Worm (Caenorhabditis elegans) whole organism, L4 larva: Measurements from ENCODE around the gene F44G4.7.
A peak's percentile ranks its signal among the peaks of the same experiment; 100 is the strongest.

Experiments
- D1046.2 ChIP-seq: fragments of 200-800 bp; sonication (Bioruptor generic); IDR thresholded peaks from 2 replicates; pipeline ENCODE4 v1.3.6; 2022; ENCODE audit warnings: missing genetic modification characterization, missing compliant biosample characterization
- F26F4.8 ChIP-seq: fragments of 200-800 bp; sonication (Bioruptor generic); conservative IDR thresholded peaks from 2 replicates; pipeline ENCODE4 v1.3.6; 2022; ENCODE audit warnings: missing genetic modification characterization, missing compliant biosample characterization
- R02D3.7 ChIP-seq: fragments of 150-350 bp; sonication (generic microtip); optimal IDR thresholded peaks from 3 replicates; lab custom pipeline; 2014; ENCODE audit warnings: missing biosample characterization, missing genetic modification characterization
- T20F7.1 ChIP-seq: fragments of 200-800 bp; sonication (Bioruptor generic); optimal IDR thresholded peaks from 2 replicates; lab custom pipeline; 2018; ENCODE audit warnings: mild to moderate bottlenecking, missing genetic modification characterization, missing compliant biosample characterization
- ZK337.2 ChIP-seq: fragments of 200-800 bp; sonication (Bioruptor generic); IDR thresholded peaks from 2 replicates; pipeline ENCODE4 v1.3.6; 2022; ENCODE audit warnings: missing genetic modification reagents, missing genetic modification characterization, missing compliant biosample characterization
- aha-1 ChIP-seq: fragments of 150-350 bp; peaks from one replicate; lab custom pipeline; 2014; ENCODE audit warnings: missing biosample characterization, missing genetic modification characterization
- aly-2 ChIP-seq: sonication (generic microtip); optimal IDR thresholded peaks from 2 replicates; lab custom pipeline; 2018; ENCODE audit warnings: missing biosample characterization, missing genetic modification characterization
- ama-1 ChIP-seq: fragments of 150-350 bp; optimal IDR thresholded peaks from 2 replicates; lab custom pipeline; 2014; ENCODE audit warnings: inconsistent platforms, mixed read lengths
- ceh-44 ChIP-seq: fragments of 200-800 bp; sonication (Bioruptor generic); IDR thresholded peaks from 2 replicates; pipeline ENCODE4 v1.3.6; 2022; ENCODE audit warnings: missing genetic modification reagents, missing genetic modification characterization, missing compliant biosample characterization
- ceh-62 ChIP-seq: sonication (generic microtip); optimal IDR thresholded peaks from 2 replicates; lab custom pipeline; 2017; ENCODE audit warnings: missing biosample characterization, missing genetic modification characterization
- ces-1 ChIP-seq: fragments of 150-350 bp; sonication (generic microtip); optimal IDR thresholded peaks from 4 replicates; lab custom pipeline; 2014; ENCODE audit warnings: missing biosample characterization, missing genetic modification reagents, missing genetic modification characterization
- cey-2 ChIP-seq: sonication (generic microtip); optimal IDR thresholded peaks from 3 replicates; lab custom pipeline; 2017; ENCODE audit warnings: missing genetic modification characterization, mild to moderate bottlenecking, missing compliant biosample characterization, antibody characterized with exemption, borderline replicate concordance; ENCODE audit not compliant: insufficient read depth
- daf-16 ChIP-seq, 3 experiments: sonication (generic microtip); optimal IDR thresholded peaks; 2 replicates each; lab custom pipeline; 2016 to 2017; ENCODE audit warnings: missing genetic modification characterization in 3 of 3, missing genetic modification reagents in 3 of 3, mild to moderate bottlenecking in 2 of 3, missing compliant biosample characterization in 2 of 3, missing biosample characterization in 1 of 3, moderate library complexity in 1 of 3
- daf-8 ChIP-seq: fragments of 200-800 bp; sonication (Bioruptor generic); IDR thresholded peaks from 2 replicates; pipeline ENCODE4 v1.3.6; 2022; ENCODE audit warnings: missing genetic modification characterization, missing compliant biosample characterization
- dmd-9 ChIP-seq: fragments of 200-800 bp; sonication (Bioruptor generic); IDR thresholded peaks from 2 replicates; pipeline ENCODE4 v1.3.6; 2022; ENCODE audit warnings: missing genetic modification reagents, missing genetic modification characterization, missing compliant biosample characterization
- dpl-1 ChIP-seq: fragments of 150-350 bp; optimal IDR thresholded peaks from 2 replicates; lab custom pipeline; 2014; ENCODE audit warnings: missing biosample characterization, missing genetic modification reagents, missing genetic modification characterization
- duxl-1 ChIP-seq: sonication (generic microtip); optimal IDR thresholded peaks from 2 replicates; lab custom pipeline; 2016; ENCODE audit warnings: mild to moderate bottlenecking, missing genetic modification characterization, moderate library complexity, missing compliant biosample characterization; ENCODE audit not compliant: poor library complexity
- egl-27 ChIP-seq: sonication (generic microtip); optimal IDR thresholded peaks from 3 replicates; lab custom pipeline; 2017; ENCODE audit warnings: missing biosample characterization, missing genetic modification reagents, missing genetic modification characterization
- hlh-11 ChIP-seq: fragments of 200-800 bp; sonication (Bioruptor generic); optimal IDR thresholded peaks from 2 replicates; lab custom pipeline; 2018; ENCODE audit warnings: mild to moderate bottlenecking, missing genetic modification characterization, missing compliant biosample characterization
- hlh-30 ChIP-seq: sonication (generic microtip); optimal IDR thresholded peaks from 2 replicates; lab custom pipeline; 2017; ENCODE audit warnings: antibody characterized with exemption, mild to moderate bottlenecking, missing genetic modification characterization, missing compliant biosample characterization; ENCODE audit not compliant: insufficient read depth
- jun-1 ChIP-seq: fragments of 150-350 bp; optimal IDR thresholded peaks from 2 replicates; lab custom pipeline; 2014; ENCODE audit warnings: missing biosample characterization, missing genetic modification reagents, missing genetic modification characterization
- lim-7 ChIP-seq: fragments of 200-800 bp; sonication (Bioruptor generic); IDR thresholded peaks from 2 replicates; pipeline ENCODE4 v1.3.6; 2022; ENCODE audit warnings: missing genetic modification characterization, missing compliant biosample characterization
- lin-29 ChIP-seq: fragments of 200-800 bp; sonication (Bioruptor generic); IDR thresholded peaks from 2 replicates; pipeline ENCODE4 v1.3.6; 2022; ENCODE audit warnings: missing genetic modification reagents, missing genetic modification characterization, missing compliant biosample characterization
- lsy-2 ChIP-seq, 2 experiments: fragments of 150-350 bp in 1 of 2; sonication (generic microtip) in 1 of 2; optimal IDR thresholded peaks; 2 replicates each; lab custom pipeline; 2014 to 2017; ENCODE audit warnings: missing biosample characterization in 2 of 2, missing genetic modification characterization in 2 of 2
- mxl-3 ChIP-seq: fragments of 200-800 bp; sonication (Bioruptor generic); optimal IDR thresholded peaks from 2 replicates; lab custom pipeline; 2018; ENCODE audit warnings: mild to moderate bottlenecking, missing genetic modification characterization, missing compliant biosample characterization
- nhr-11 ChIP-seq: fragments of 150-350 bp; optimal IDR thresholded peaks from 2 replicates; lab custom pipeline; 2014; ENCODE audit warnings: missing biosample characterization, missing genetic modification characterization
- nhr-111 ChIP-seq: fragments of 200-800 bp; sonication (Bioruptor generic); optimal IDR thresholded peaks from 2 replicates; lab custom pipeline; 2018; ENCODE audit warnings: mild to moderate bottlenecking, missing genetic modification characterization, missing compliant biosample characterization
- nhr-25 ChIP-seq: sonication (generic microtip); optimal IDR thresholded peaks from 2 replicates; lab custom pipeline; 2017; ENCODE audit warnings: missing genetic modification characterization, mild to moderate bottlenecking, missing compliant biosample characterization, antibody characterized with exemption, moderate library complexity, borderline replicate concordance; ENCODE audit not compliant: insufficient read depth
- nhr-28 ChIP-seq: fragments of 150-350 bp; optimal IDR thresholded peaks from 2 replicates; lab custom pipeline; 2014; ENCODE audit warnings: missing biosample characterization, missing genetic modification characterization
- nhr-48 ChIP-seq: sonication (generic microtip); optimal IDR thresholded peaks from 2 replicates; lab custom pipeline; 2016; ENCODE audit warnings: mild to moderate bottlenecking, missing genetic modification characterization, missing compliant biosample characterization
- pqm-1 ChIP-seq: sonication (generic microtip); optimal IDR thresholded peaks from 2 replicates; lab custom pipeline; 2017; ENCODE audit warnings: missing biosample characterization, missing genetic modification characterization
- skn-1 ChIP-seq: fragments of 150-350 bp; optimal IDR thresholded peaks from 2 replicates; lab custom pipeline; 2014; ENCODE audit warnings: missing biosample characterization, missing genetic modification characterization
- tra-1 ChIP-seq: fragments of 200-800 bp; sonication (Bioruptor generic); IDR thresholded peaks from 2 replicates; pipeline ENCODE4 v1.3.6; 2022; ENCODE audit warnings: missing genetic modification reagents, missing genetic modification characterization, missing compliant biosample characterization
- unc-39 ChIP-seq: sonication (generic microtip); optimal IDR thresholded peaks from 2 replicates; lab custom pipeline; 2017; ENCODE audit warnings: missing biosample characterization, missing genetic modification characterization
- unc-62 ChIP-seq, 3 experiments: fragments of 150-350 bp in 1 of 3; sonication (generic microtip); optimal IDR thresholded peaks in 2 of 3; peaks in 1 of 3; 1 replicate in 1 of 3; 2 replicates in 2 of 3; lab custom pipeline; 2014 to 2017; ENCODE audit warnings: missing biosample characterization in 3 of 3, missing genetic modification characterization in 3 of 3, missing genetic modification reagents in 3 of 3, missing genotype in 1 of 3
- zfp-2 ChIP-seq: sonication (generic microtip); optimal IDR thresholded peaks from 2 replicates; lab custom pipeline; 2016; ENCODE audit warnings: mild to moderate bottlenecking, missing genetic modification characterization, missing compliant biosample characterization

F44G4.7 gene

ce11 chrII:8962206-8962605 lies 42.8 kb downstream of the F44G4.7 start (continued):
- TF ChIP-seq T20F7.1 (GFP tag; lab: Kevin White, UChicago) (no peak), duxl-1 (tag; lab: Kevin White, UChicago) (no peak), D1046.2 (no peak), jun-1 (tag; lab: Kevin White, UChicago) (no peak), dmd-9 (GFP tag; lab: Robert Waterston, UW) (no peak), lin-29 (no peak), ZK337.2 (peak; percentile 75), egl-27 (tag; lab: Kevin White, UChicago) (no peak)

ce11 chrII:8961450-8961849 lies 43.5 kb downstream of the F44G4.7 start:
- TF ChIP-seq D1046.2 (no peak), nhr-11 (tag; lab: Kevin White, UChicago) (peak; percentile 8), lim-7 (no peak), ceh-62 (tag; lab: Kevin White, UChicago) (no peak), mxl-3 (GFP tag; lab: Kevin White, UChicago) (no peak), unc-62 (GFP tag; optimal IDR thresholded peaks at IDR 0.05 in 1 of 2; lab: Kevin White, UChicago) (peak in 1 of 2 experiments; percentile 78), unc-62 (tag; optimal IDR thresholded peaks at IDR 0.05; lab: Kevin White, UChicago) (no peak)

- TF ChIP-seq R02D3.7 (no peak), nhr-25 (tag; lab: Kevin White, UChicago) (no peak)
Observed at ce11 chrII:8960414-8960813, 44.6 kb downstream of the F44G4.7 start, which contains the start of gene cal-2. Gene cal-2 (plus strand): TSS chrII:8960714.

ce11 chrII:8959081-8959480 lies 45.9 kb downstream of the F44G4.7 start:
- TF ChIP-seq daf-16 (GFP tag; optimal IDR thresholded peaks at IDR 0.05; lab: Kevin White, UChicago) (peak in 1 of 2 experiments; percentile 32), daf-16 (tag; optimal IDR thresholded peaks at IDR 0.05; lab: Kevin White, UChicago) (no peak), pqm-1 (no peak), nhr-28 (tag; lab: Kevin White, UChicago) (peak; percentile 2), nhr-11 (tag; lab: Kevin White, UChicago) (peak; percentile 46), ama-1 (no peak), zfp-2 (tag; lab: Kevin White, UChicago) (no peak), ceh-44 (GFP tag; lab: Robert Waterston, UW) (no peak), nhr-48 (tag; lab: Kevin White, UChicago) (no peak), cey-2 (no peak), tra-1 (GFP tag; lab: Robert Waterston, UW) (no peak), skn-1 (tag; lab: Kevin White, UChicago) (no peak), nhr-111 (GFP tag; lab: Kevin White, UChicago) (no peak), F26F4.8 (GFP tag; lab: Robert Waterston, UW) (no peak), R02D3.7 (no peak), unc-62 (GFP tag; optimal IDR thresholded peaks at IDR 0.05 in 1 of 2; lab: Kevin White, UChicago) (peak in 1 of 2 experiments; percentile 93), unc-62 (tag; optimal IDR thresholded peaks at IDR 0.05; lab: Kevin White, UChicago) (no peak), aly-2 (tag; lab: Kevin White, UChicago) (no peak), aha-1 (peak; percentile 79), lsy-2 (tag; optimal IDR thresholded peaks at IDR 0.05; lab: Kevin White, UChicago) (peak in 1 of 2 experiments; percentile 13), ces-1 (GFP tag; lab: Kevin White, UChicago) (no peak), dpl-1 (GFP tag; lab: Kevin White, UChicago) (no peak), daf-8 (no peak), hlh-11 (tag; lab: Kevin White, UChicago) (peak; percentile 22), unc-39 (tag; lab: Kevin White, UChicago) (no peak), hlh-30 (tag; lab: Kevin White, UChicago) (peak; percentile 37)
